Fruit fly (Drosophila melanogaster) whole organism, embryonic: ENCODE measurements around the gene mib1.

Experiments used
- CG10274 ChIP-seq: fragments of 200-800 bp; sonication (Bioruptor generic); optimal IDR thresholded peaks from 3 replicates; lab custom pipeline; 2017; ENCODE audit warnings: missing biosample characterization, mild to moderate bottlenecking, missing genetic modification characterization
- CG10979 ChIP-seq: fragments of 200-800 bp; sonication (Bioruptor generic); optimal IDR thresholded peaks from 2 replicates; lab custom pipeline; 2018; ENCODE audit warnings: missing biosample characterization, mild to moderate bottlenecking, missing genetic modification characterization, moderate library complexity
- CG11247 ChIP-seq: fragments of 200-800 bp; sonication (Bioruptor generic); IDR thresholded peaks from 2 replicates; pipeline ENCODE4 v1.3.6; 2022; ENCODE audit warnings: missing biosample characterization, missing genetic modification characterization
- CG12769 ChIP-seq: fragments of 200-800 bp; sonication (Bioruptor generic); optimal IDR thresholded peaks from 2 replicates; lab custom pipeline; 2019; ENCODE audit warnings: missing biosample characterization, mild to moderate bottlenecking, missing genetic modification characterization, moderate library complexity
- CG13296 ChIP-seq: fragments of 200-800 bp; sonication (Bioruptor generic); optimal IDR thresholded peaks from 3 replicates; lab custom pipeline; 2018; ENCODE audit warnings: missing biosample characterization, mild to moderate bottlenecking, missing genetic modification characterization
- CG1529 ChIP-seq: fragments of 200-800 bp; sonication (Bioruptor generic); optimal IDR thresholded peaks from 3 replicates; lab custom pipeline; 2018; ENCODE audit warnings: missing biosample characterization, missing genetic modification characterization
- CG17612 ChIP-seq: fragments of 200-800 bp; sonication (Bioruptor generic); IDR thresholded peaks from 2 replicates; pipeline ENCODE4 v1.3.6; 2022; ENCODE audit warnings: missing biosample characterization, missing genetic modification characterization
- CG30020 ChIP-seq: fragments of 200-800 bp; optimal IDR thresholded peaks from 2 replicates; lab custom pipeline; 2019; ENCODE audit warnings: missing biosample characterization, mild to moderate bottlenecking, missing genetic modification characterization, moderate library complexity
- CG3163 ChIP-seq: fragments of 200-800 bp; sonication (Bioruptor generic); optimal IDR thresholded peaks from 3 replicates; lab custom pipeline; 2016; ENCODE audit warnings: missing biosample characterization, missing genetic modification characterization
- CG3407 ChIP-seq: fragments of 200-800 bp; sonication (Bioruptor generic); optimal IDR thresholded peaks from 2 replicates; lab custom pipeline; 2018; ENCODE audit warnings: missing biosample characterization, mild to moderate bottlenecking, missing genetic modification characterization
- CG34376 ChIP-seq: fragments of 200-800 bp; sonication (Bioruptor generic); optimal IDR thresholded peaks from 2 replicates; lab custom pipeline; 2018; ENCODE audit warnings: missing biosample characterization, mild to moderate bottlenecking, missing genetic modification characterization
- CG4282 ChIP-seq: fragments of 200-800 bp; sonication (Bioruptor generic); optimal IDR thresholded peaks from 2 replicates; lab custom pipeline; 2016; ENCODE audit warnings: missing biosample characterization, missing genetic modification characterization
- CG4617 ChIP-seq: fragments of 200-800 bp; sonication (Bioruptor generic); optimal IDR thresholded peaks from 3 replicates; lab custom pipeline; 2016; ENCODE audit warnings: missing biosample characterization, missing genetic modification characterization, borderline replicate concordance
- CG8290 ChIP-seq, 3 experiments: fragments of 200-800 bp; sonication (Bioruptor generic); optimal IDR thresholded peaks; 2 replicates each; lab custom pipeline; 2016 to 2019; ENCODE audit warnings: missing biosample characterization in 3 of 3, missing genetic modification characterization in 3 of 3, mild to moderate bottlenecking in 2 of 3, moderate library complexity in 1 of 3
- Chrac-16 ChIP-seq: fragments of 200-800 bp; sonication (Bioruptor generic); optimal IDR thresholded peaks from 3 replicates; lab custom pipeline; 2016; ENCODE audit warnings: missing biosample characterization, missing genetic modification characterization
- Dbx ChIP-seq: fragments of 200-800 bp; sonication (Bioruptor generic); IDR thresholded peaks from 3 replicates; pipeline ENCODE4 v1.3.6; 2022; ENCODE audit warnings: missing biosample characterization, missing genetic modification characterization
- Dip2 ChIP-seq: fragments of 200-800 bp; sonication (Bioruptor generic); IDR thresholded peaks from 2 replicates; pipeline ENCODE4 v1.3.6; 2022; ENCODE audit warnings: missing biosample characterization, missing genetic modification characterization
- Dp ChIP-seq: fragments of 200-800 bp; sonication (Bioruptor generic); optimal IDR thresholded peaks from 2 replicates; lab custom pipeline; 2018; ENCODE audit warnings: missing biosample characterization, mild to moderate bottlenecking, missing genetic modification characterization, moderate library complexity
- ERR ChIP-seq: fragments of 200-800 bp; sonication (Bioruptor generic); optimal IDR thresholded peaks from 2 replicates; lab custom pipeline; 2016; ENCODE audit warnings: missing biosample characterization, missing genetic modification characterization
- Fer3 ChIP-seq: fragments of 200-800 bp; sonication (Bioruptor generic); optimal IDR thresholded peaks from 2 replicates; lab custom pipeline; 2018; ENCODE audit warnings: missing biosample characterization, mild to moderate bottlenecking, missing genetic modification characterization, moderate library complexity
- H2.0 ChIP-seq: fragments of 200-800 bp; sonication (Bioruptor generic); IDR thresholded peaks from 2 replicates; pipeline ENCODE4 v1.3.6; 2022; ENCODE audit warnings: missing biosample characterization, missing genetic modification characterization
- Lpt ChIP-seq: fragments of >200 bp; optimal IDR thresholded peaks from 2 replicates; lab custom pipeline; 2018; ENCODE audit warnings: missing biosample characterization, missing genetic modification characterization
- Nf-YC ChIP-seq: fragments of 200-800 bp; optimal IDR thresholded peaks from 3 replicates; lab custom pipeline; 2019; ENCODE audit warnings: missing biosample characterization, mild to moderate bottlenecking, missing genetic modification characterization, moderate library complexity
- Ptx1 ChIP-seq: fragments of 200-800 bp; sonication (Bioruptor generic); IDR thresholded peaks from 2 replicates; pipeline ENCODE4 v1.3.6; 2022; ENCODE audit warnings: missing biosample characterization, missing genetic modification characterization
- Rx ChIP-seq: fragments of 200-800 bp; sonication (Bioruptor generic); IDR thresholded peaks from 2 replicates; pipeline ENCODE4 v1.3.6; 2022; ENCODE audit warnings: missing biosample characterization, missing genetic modification characterization
- Sox102F ChIP-seq: fragments of 200-800 bp; sonication (Bioruptor generic); optimal IDR thresholded peaks from 2 replicates; lab custom pipeline; 2018; ENCODE audit warnings: missing biosample characterization, mild to moderate bottlenecking, missing genetic modification characterization, moderate library complexity
- TFAM ChIP-seq: fragments of 200-800 bp; sonication (Bioruptor generic); optimal IDR thresholded peaks from 2 replicates; lab custom pipeline; 2017; ENCODE audit warnings: missing biosample characterization, missing genetic modification characterization, inconsistent platforms
- Trl ChIP-seq, 3 experiments: fragments of >200 bp in 2 of 3; fragments of 200-800 bp in 1 of 3; sonication (Bioruptor generic) in 1 of 3; optimal IDR thresholded peaks; 2 replicates in 1 of 3; 3 replicates in 2 of 3; lab custom pipeline; 2016 to 2017; ENCODE audit warnings: missing biosample characterization in 1 of 3, missing genetic modification characterization in 1 of 3
- amos ChIP-seq: fragments of 200-800 bp; sonication (Bioruptor generic); IDR thresholded peaks from 2 replicates; pipeline ENCODE4 v1.3.6; 2022; ENCODE audit warnings: missing biosample characterization, missing genetic modification characterization; ENCODE audit not compliant: partially characterized antibody
- aop ChIP-seq: fragments of 200-800 bp; sonication (Bioruptor generic); IDR thresholded peaks from 2 replicates; pipeline ENCODE4 v1.3.6; 2022; ENCODE audit warnings: missing biosample characterization, missing genetic modification characterization
- ase ChIP-seq: fragments of 200-800 bp; sonication (Bioruptor generic); IDR thresholded peaks from 3 replicates; pipeline ENCODE4 v1.3.6; 2022; ENCODE audit warnings: missing biosample characterization, missing genetic modification characterization
- bab2 ChIP-seq: fragments of 200-800 bp; sonication (Bioruptor generic); optimal IDR thresholded peaks from 2 replicates; lab custom pipeline; 2016; ENCODE audit warnings: missing biosample characterization, missing genetic modification characterization
- caup ChIP-seq: fragments of 200-800 bp; sonication (Bioruptor generic); optimal IDR thresholded peaks from 3 replicates; lab custom pipeline; 2017; ENCODE audit warnings: missing biosample characterization, mild to moderate bottlenecking, missing genetic modification characterization, moderate library complexity; ENCODE audit not compliant: severe bottlenecking
- crp ChIP-seq, 2 experiments: fragments of 200-800 bp; sonication (Bioruptor generic); optimal IDR thresholded peaks; 2 replicates in 1 of 2; 3 replicates in 1 of 2; lab custom pipeline; 2017; ENCODE audit warnings: missing biosample characterization in 2 of 2, missing genetic modification characterization in 2 of 2, mild to moderate bottlenecking in 1 of 2, moderate library complexity in 1 of 2
- dan ChIP-seq: fragments of 200-800 bp; sonication (Bioruptor generic); IDR thresholded peaks from 2 replicates; pipeline ENCODE4 v1.3.6; 2022; ENCODE audit warnings: missing biosample characterization, missing genetic modification characterization
- dysf ChIP-seq: fragments of 200-800 bp; sonication (Bioruptor generic); IDR thresholded peaks from 3 replicates; pipeline ENCODE4 v1.3.6; 2022; ENCODE audit warnings: missing biosample characterization, missing genetic modification characterization
- ems ChIP-seq: fragments of 200-800 bp; sonication (Bioruptor generic); optimal IDR thresholded peaks from 3 replicates; lab custom pipeline; 2016; ENCODE audit warnings: missing biosample characterization, missing genetic modification characterization
- en ChIP-seq: fragments of 200-800 bp; sonication (Bioruptor generic); optimal IDR thresholded peaks from 2 replicates; lab custom pipeline; 2016; ENCODE audit warnings: missing biosample characterization, missing genetic modification characterization
- fru ChIP-seq: fragments of >200 bp; optimal IDR thresholded peaks from 2 replicates; lab custom pipeline; 2017
- hbn ChIP-seq: fragments of 200-800 bp; sonication (Bioruptor generic); IDR thresholded peaks from 2 replicates; pipeline ENCODE4 v1.3.6; 2022; ENCODE audit warnings: missing biosample characterization, missing genetic modification characterization; ENCODE audit not compliant: partially characterized antibody
- her ChIP-seq: fragments of 200-800 bp; sonication (Bioruptor generic); optimal IDR thresholded peaks from 2 replicates; lab custom pipeline; 2016; ENCODE audit warnings: missing biosample characterization, missing genetic modification characterization
- kah ChIP-seq: fragments of 200-800 bp; sonication (Bioruptor generic); optimal IDR thresholded peaks from 2 replicates; lab custom pipeline; 2018; ENCODE audit warnings: missing biosample characterization, mild to moderate bottlenecking, missing genetic modification characterization
- lab ChIP-seq: fragments of 200-800 bp; sonication (Bioruptor generic); optimal IDR thresholded peaks from 3 replicates; lab custom pipeline; 2017; ENCODE audit warnings: missing biosample characterization, missing genetic modification characterization, mild to moderate bottlenecking, moderate library complexity, missing genetic modification reagents
- luna ChIP-seq: fragments of 200-800 bp; sonication (Bioruptor generic); optimal IDR thresholded peaks from 2 replicates; lab custom pipeline; 2016; ENCODE audit warnings: missing biosample characterization, missing genetic modification characterization
- nerfin-1 ChIP-seq: fragments of 200-800 bp; sonication (Bioruptor generic); optimal IDR thresholded peaks from 3 replicates; lab custom pipeline; 2019; ENCODE audit warnings: missing biosample characterization, mild to moderate bottlenecking, missing genetic modification characterization, moderate library complexity
- salm ChIP-seq: fragments of 200-800 bp; sonication (Bioruptor generic); optimal IDR thresholded peaks from 2 replicates; lab custom pipeline; 2018; ENCODE audit warnings: missing biosample characterization, mild to moderate bottlenecking, missing genetic modification characterization
- so ChIP-seq: fragments of 200-800 bp; sonication (Bioruptor generic); IDR thresholded peaks from 3 replicates; pipeline ENCODE4 v1.3.6; 2022; ENCODE audit warnings: missing biosample characterization, missing genetic modification characterization
- tll ChIP-seq, 2 experiments: fragments of 200-800 bp in 1 of 2; fragments of >200 bp in 1 of 2; sonication (Bioruptor generic) in 1 of 2; optimal IDR thresholded peaks; 2 replicates each; lab custom pipeline; 2017 to 2019; ENCODE audit warnings: missing biosample characterization in 2 of 2, missing genetic modification characterization in 2 of 2, mild to moderate bottlenecking in 1 of 2, moderate library complexity in 1 of 2

mib1 gene

dm6 chr3L:16011319-16012210 is at the start of gene mib1:
Gene mib1, minus strand, starts transcription at chr3L:16011812.
- no peak for TF ChIP-seq aop (GFP tag; lab: Robert Waterston, UW)
- peak; percentile 76 for TF ChIP-seq CG12769 (tag; lab: Kevin White, UChicago)
- no peak for TF ChIP-seq Lpt (GFP tag; lab: Kevin White, UChicago)
- peak; percentile 26; the same call in 1 of the 2 replicates for TF ChIP-seq Ptx1 (GFP tag; lab: Robert Waterston, UW)
- TF ChIP-seq Rx (GFP tag; lab: Robert Waterston, UW), result no peak
- peak; percentile 27; the same call in 1 of the 3 replicates for TF ChIP-seq dysf
- no peak for TF ChIP-seq salm
- TF ChIP-seq ase (GFP tag; lab: Robert Waterston, UW), result no peak
- TF ChIP-seq Dbx (GFP tag; lab: Robert Waterston, UW), result 0 out of 3 replicates have a peak, but pooled peaks have one; percentile 5
- TF ChIP-seq kah (GFP tag; lab: Kevin White, UChicago), result peak; percentile 86
- TF ChIP-seq crp (GFP tag; optimal IDR thresholded peaks at IDR 0.05; lab: Kevin White, UChicago), result peak in 1 of 2 experiments; percentile 55
- peak; percentile 50 for TF ChIP-seq Dp (GFP tag; lab: Kevin White, UChicago)
- TF ChIP-seq amos (GFP tag; lab: Robert Waterston, UW), result peak; percentile 93
- TF ChIP-seq CG34376, result peak; percentile 29
- peak; percentile 34 for TF ChIP-seq CG8290 (GFP tag; optimal IDR thresholded peaks at IDR 0.05; lab: Kevin White, UChicago)
- peak in 1 of 2 experiments; percentile 92 for TF ChIP-seq CG8290 (tag; optimal IDR thresholded peaks at IDR 0.05; lab: Kevin White, UChicago)
- no peak for TF ChIP-seq CG11247 (GFP tag; lab: Robert Waterston, UW)
- TF ChIP-seq hbn (GFP tag; lab: Robert Waterston, UW), result peak; percentile 91
- TF ChIP-seq TFAM (GFP tag; lab: Kevin White, UChicago), result no peak
- peak; percentile 75 for TF ChIP-seq CG4617
- peak; percentile 100 for TF ChIP-seq nerfin-1
- no peak for TF ChIP-seq H2.0 (GFP tag; lab: Robert Waterston, UW)
- peak; percentile 38 for TF ChIP-seq ems
- TF ChIP-seq dan (GFP tag; lab: Robert Waterston, UW), result no peak
- 0 out of 3 replicates have a peak, but pooled peaks have one; percentile 35 for TF ChIP-seq so (GFP tag; lab: Robert Waterston, UW)
- TF ChIP-seq CG13296 (GFP tag; lab: Kevin White, UChicago), result peak; percentile 45
- no peak for TF ChIP-seq Chrac-16 (GFP tag; lab: Kevin White, UChicago)
- TF ChIP-seq CG30020 (tag; lab: Kevin White, UChicago), result peak; percentile 38
- TF ChIP-seq her (GFP tag; lab: Kevin White, UChicago), result peak; percentile 6
- TF ChIP-seq caup (GFP tag; lab: Kevin White, UChicago), result peak; percentile 33
- no peak for TF ChIP-seq fru (lab: Kevin White, UChicago)
- TF ChIP-seq CG3407 (GFP tag; lab: Kevin White, UChicago), result no peak
- TF ChIP-seq CG10274, result no peak
- no peak for TF ChIP-seq Sox102F (GFP tag; lab: Kevin White, UChicago)
- TF ChIP-seq CG10979, result peak; percentile 19
- peak; percentile 59 for TF ChIP-seq lab (GFP tag; lab: Kevin White, UChicago)
- no peak for TF ChIP-seq bab2
- TF ChIP-seq Trl (optimal IDR thresholded peaks at IDR 0.05; lab: Kevin White, UChicago), result no peak
- TF ChIP-seq Trl (GFP tag; optimal IDR thresholded peaks at IDR 0.05; lab: Kevin White, UChicago), result no peak
- no peak for TF ChIP-seq luna (GFP tag; lab: Kevin White, UChicago)
- TF ChIP-seq CG3163 (GFP tag; lab: Kevin White, UChicago), result peak; percentile 41
- peak; percentile 53 for TF ChIP-seq Nf-YC (tag; lab: Kevin White, UChicago)
- no peak for TF ChIP-seq Fer3
- no peak for TF ChIP-seq Dip2 (GFP tag; lab: Robert Waterston, UW)
- TF ChIP-seq tll (GFP tag; optimal IDR thresholded peaks at IDR 0.05; lab: Kevin White, UChicago), result peak in 1 of 2 experiments; percentile 42
- TF ChIP-seq CG4282 (GFP tag; lab: Kevin White, UChicago), result peak; percentile 6
- TF ChIP-seq CG17612, result no peak
- TF ChIP-seq ERR (GFP tag; lab: Kevin White, UChicago), result no peak
- TF ChIP-seq en (GFP tag; lab: Kevin White, UChicago), result no peak
- TF ChIP-seq CG1529 (GFP tag; lab: Kevin White, UChicago), result no peak
